Fruit fly (Drosophila melanogaster) whole organism, pupa: ENCODE results near the gene Prx1.

Source experiments
- CG9948 ChIP-seq: fragments of 200-800 bp; sonication (Bioruptor generic); optimal IDR thresholded peaks from 2 replicates; lab custom pipeline; 2018; ENCODE audit warnings: missing biosample characterization, mild to moderate bottlenecking, missing genetic modification characterization, moderate library complexity
- EcR ChIP-seq: fragments of 200-800 bp; sonication (Bioruptor generic); optimal IDR thresholded peaks from 3 replicates; lab custom pipeline; 2019; ENCODE audit warnings: missing biosample characterization, missing genetic modification characterization, mild to moderate bottlenecking, moderate library complexity, missing genetic modification reagents

- TF ChIP-seq CG9948 = no peak
- no peak for TF ChIP-seq EcR (GFP tag; lab: Kevin White, UChicago)
Observed at dm6 chr3L:15162005-15162404, 45.6 kb upstream of the Prx1 start.
